Fruit fly (Drosophila melanogaster) whole organism, embryonic: ENCODE data around the gene dsx.
A peak's percentile ranks its signal among the peaks of the same experiment; 100 is the strongest.

Experiments used
- Asciz ChIP-seq: fragments of 200-800 bp; sonication (Bioruptor generic); optimal IDR thresholded peaks from 2 replicates; lab custom pipeline; 2017; ENCODE audit warnings: missing biosample characterization, mild to moderate bottlenecking, missing genetic modification characterization, missing genetic modification reagents
- B-H2 ChIP-seq: fragments of 200-800 bp; sonication (Bioruptor generic); optimal IDR thresholded peaks from 2 replicates; lab custom pipeline; 2018; ENCODE audit warnings: missing biosample characterization, mild to moderate bottlenecking, missing genetic modification characterization
- CG11723 ChIP-seq: fragments of 200-800 bp; sonication (Bioruptor generic); optimal IDR thresholded peaks from 2 replicates; lab custom pipeline; 2017; ENCODE audit warnings: missing biosample characterization, mild to moderate bottlenecking, missing genetic modification characterization
- CG13424 ChIP-seq: fragments of 200-800 bp; sonication (Bioruptor generic); optimal IDR thresholded peaks from 2 replicates; lab custom pipeline; 2019; ENCODE audit warnings: missing biosample characterization, mild to moderate bottlenecking, missing genetic modification characterization, moderate library complexity
- CG15696 ChIP-seq: fragments of 200-800 bp; sonication (Bioruptor generic); optimal IDR thresholded peaks from 2 replicates; lab custom pipeline; 2019; ENCODE audit warnings: missing biosample characterization, mild to moderate bottlenecking, missing genetic modification characterization, moderate library complexity
- CG16813 ChIP-seq: fragments of 200-800 bp; sonication (Bioruptor generic); IDR thresholded peaks from 3 replicates; pipeline ENCODE4 v1.3.6; 2022; ENCODE audit warnings: missing biosample characterization, missing genetic modification characterization; ENCODE audit not compliant: partially characterized antibody
- CG17568 ChIP-seq: fragments of 200-800 bp; sonication (Bioruptor generic); optimal IDR thresholded peaks from 2 replicates; lab custom pipeline; 2018; ENCODE audit warnings: missing biosample characterization, mild to moderate bottlenecking, missing genetic modification characterization, moderate library complexity
- CG18476 ChIP-seq: fragments of 200-800 bp; sonication (Bioruptor generic); optimal IDR thresholded peaks from 2 replicates; lab custom pipeline; 2016; ENCODE audit warnings: missing biosample characterization, mild to moderate bottlenecking, missing genetic modification characterization
- CG2678 ChIP-seq: fragments of 200-800 bp; sonication (Bioruptor generic); optimal IDR thresholded peaks from 3 replicates; lab custom pipeline; 2019; ENCODE audit warnings: missing biosample characterization, mild to moderate bottlenecking, missing genetic modification characterization, moderate library complexity
- CG3163 ChIP-seq: fragments of 200-800 bp; sonication (Bioruptor generic); optimal IDR thresholded peaks from 3 replicates; lab custom pipeline; 2016; ENCODE audit warnings: missing biosample characterization, missing genetic modification characterization
- CG4854 ChIP-seq: fragments of 200-800 bp; sonication (Bioruptor generic); optimal IDR thresholded peaks from 2 replicates; lab custom pipeline; 2016; ENCODE audit warnings: missing biosample characterization, missing genetic modification characterization, inconsistent platforms
- CG5180 ChIP-seq: fragments of 200-800 bp; sonication (Bioruptor generic); optimal IDR thresholded peaks from 3 replicates; lab custom pipeline; 2017; ENCODE audit warnings: missing biosample characterization, missing genetic modification characterization, mild to moderate bottlenecking, moderate library complexity, missing genetic modification reagents
- CG6791 ChIP-seq: fragments of 200-800 bp; sonication (Bioruptor generic); IDR thresholded peaks from 3 replicates; pipeline ENCODE4 v1.3.6; 2022; ENCODE audit warnings: missing biosample characterization, missing genetic modification characterization; ENCODE audit not compliant: partially characterized antibody
- CG6813 ChIP-seq: fragments of 200-800 bp; sonication (Bioruptor generic); optimal IDR thresholded peaks from 2 replicates; lab custom pipeline; 2017; ENCODE audit warnings: missing biosample characterization, missing genetic modification characterization, mild to moderate bottlenecking, moderate library complexity, missing genetic modification reagents
- Ets65A ChIP-seq: fragments of 200-800 bp; sonication (Bioruptor generic); peaks from one replicate; lab custom pipeline; 2016; ENCODE audit warnings: missing biosample characterization, missing genetic modification characterization
- Optix ChIP-seq: fragments of 200-800 bp; sonication (Bioruptor generic); IDR thresholded peaks from 3 replicates; pipeline ENCODE4 v1.3.6; 2022; ENCODE audit warnings: missing biosample characterization, missing genetic modification characterization
- Ssrp ChIP-seq: fragments of 200-800 bp; sonication (Bioruptor generic); optimal IDR thresholded peaks from 2 replicates; lab custom pipeline; 2018; ENCODE audit warnings: missing biosample characterization, mild to moderate bottlenecking, missing genetic modification characterization, moderate library complexity
- TFAM ChIP-seq: fragments of 200-800 bp; sonication (Bioruptor generic); optimal IDR thresholded peaks from 2 replicates; lab custom pipeline; 2017; ENCODE audit warnings: missing biosample characterization, missing genetic modification characterization, inconsistent platforms
- Vsx1 ChIP-seq: fragments of 200-800 bp; sonication (Bioruptor generic); optimal IDR thresholded peaks from 2 replicates; lab custom pipeline; 2017; ENCODE audit warnings: missing biosample characterization, mild to moderate bottlenecking, missing genetic modification characterization, missing genetic modification reagents
- ase ChIP-seq: fragments of 200-800 bp; sonication (Bioruptor generic); IDR thresholded peaks from 3 replicates; pipeline ENCODE4 v1.3.6; 2022; ENCODE audit warnings: missing biosample characterization, missing genetic modification characterization
- bbx ChIP-seq: fragments of 200-800 bp; sonication (Bioruptor generic); IDR thresholded peaks from 2 replicates; pipeline ENCODE4 v1.3.6; 2022; ENCODE audit warnings: missing biosample characterization, missing genetic modification characterization; ENCODE audit not compliant: partially characterized antibody
- chinmo ChIP-seq: fragments of 200-800 bp; sonication (Bioruptor generic); IDR thresholded peaks from 4 replicates; pipeline ENCODE4 v1.3.6; 2022; ENCODE audit warnings: missing biosample characterization, missing genetic modification characterization; ENCODE audit not compliant: partially characterized antibody
- ci ChIP-seq: fragments of 200-800 bp; sonication (Bioruptor generic); IDR thresholded peaks from 3 replicates; pipeline ENCODE4 v1.3.6; 2022; ENCODE audit warnings: missing biosample characterization, missing genetic modification characterization
- crol ChIP-seq: fragments of 200-800 bp; sonication (Bioruptor generic); IDR thresholded peaks from 2 replicates; pipeline ENCODE4 v1.3.6; 2022; ENCODE audit warnings: missing biosample characterization, missing genetic modification characterization
- cwo ChIP-seq: fragments of 200-800 bp; sonication (Bioruptor generic); optimal IDR thresholded peaks from 3 replicates; lab custom pipeline; 2017; ENCODE audit warnings: missing biosample characterization, missing genetic modification characterization, mild to moderate bottlenecking, moderate library complexity, missing genetic modification reagents
- dm ChIP-seq: fragments of 200-800 bp; sonication (Bioruptor generic); optimal IDR thresholded peaks from 3 replicates; lab custom pipeline; 2016; ENCODE audit warnings: missing biosample characterization, missing genetic modification characterization
- emc ChIP-seq: fragments of 200-800 bp; sonication (Bioruptor generic); optimal IDR thresholded peaks from 2 replicates; lab custom pipeline; 2016; ENCODE audit warnings: missing biosample characterization, missing genetic modification characterization
- grn ChIP-seq: fragments of 200-800 bp; sonication (Bioruptor generic); optimal IDR thresholded peaks from 3 replicates; lab custom pipeline; 2017; ENCODE audit warnings: missing biosample characterization, missing genetic modification characterization
- her ChIP-seq: fragments of 200-800 bp; sonication (Bioruptor generic); optimal IDR thresholded peaks from 2 replicates; lab custom pipeline; 2016; ENCODE audit warnings: missing biosample characterization, missing genetic modification characterization
- kay ChIP-seq: fragments of 200-800 bp; sonication (Bioruptor generic); optimal IDR thresholded peaks from 2 replicates; lab custom pipeline; 2016; ENCODE audit warnings: missing biosample characterization, missing genetic modification characterization
- lmd ChIP-seq: fragments of 200-800 bp; sonication (Bioruptor generic); IDR thresholded peaks from 2 replicates; pipeline ENCODE4 v1.3.6; 2022; ENCODE audit warnings: missing biosample characterization, missing genetic modification characterization
- mld ChIP-seq: fragments of 200-800 bp; sonication (Bioruptor generic); IDR thresholded peaks from 3 replicates; pipeline ENCODE4 v1.3.6; 2022; ENCODE audit warnings: missing biosample characterization, missing genetic modification characterization; ENCODE audit not compliant: partially characterized antibody
- nerfin-1 ChIP-seq: fragments of 200-800 bp; sonication (Bioruptor generic); optimal IDR thresholded peaks from 3 replicates; lab custom pipeline; 2019; ENCODE audit warnings: missing biosample characterization, mild to moderate bottlenecking, missing genetic modification characterization, moderate library complexity
- nerfin-2 ChIP-seq: fragments of 200-800 bp; sonication (Bioruptor generic); IDR thresholded peaks from 2 replicates; pipeline ENCODE4 v1.3.6; 2022; ENCODE audit warnings: missing biosample characterization, missing genetic modification characterization; ENCODE audit not compliant: partially characterized antibody
- org-1 ChIP-seq: fragments of 200-800 bp; sonication (Bioruptor generic); optimal IDR thresholded peaks from 2 replicates; lab custom pipeline; 2017; ENCODE audit warnings: missing biosample characterization, missing genetic modification characterization
- pan ChIP-seq, 4 experiments: fragments of >200 bp in 3 of 4; fragments of 200-800 bp in 1 of 4; sonication (Bioruptor generic) in 1 of 4; optimal IDR thresholded peaks in 3 of 4; IDR thresholded peaks in 1 of 4; 2 replicates each; pipeline versions ENCODE4 v1.3.6 to Lab custom; 2017 to 2022; ENCODE audit warnings: missing biosample characterization in 2 of 4, missing genetic modification characterization in 2 of 4, mixed read lengths in 1 of 4
- row ChIP-seq: fragments of 200-800 bp; sonication (Bioruptor generic); IDR thresholded peaks from 3 replicates; pipeline ENCODE4 v1.3.6; 2022; ENCODE audit warnings: missing biosample characterization, missing genetic modification characterization
- sima ChIP-seq: fragments of 200-800 bp; sonication (Bioruptor generic); optimal IDR thresholded peaks from 2 replicates; lab custom pipeline; 2016; ENCODE audit warnings: missing biosample characterization, missing genetic modification characterization
- stwl ChIP-seq: fragments of 200-800 bp; sonication (Bioruptor generic); optimal IDR thresholded peaks from 3 replicates; lab custom pipeline; 2018; ENCODE audit warnings: missing biosample characterization, mild to moderate bottlenecking, missing genetic modification characterization, moderate library complexity
- sug ChIP-seq: fragments of 200-800 bp; optimal IDR thresholded peaks from 2 replicates; lab custom pipeline; 2019; ENCODE audit warnings: missing biosample characterization, mild to moderate bottlenecking, missing genetic modification characterization, moderate library complexity
- twi ChIP-seq: fragments of 200-800 bp; optimal IDR thresholded peaks from 2 replicates; lab custom pipeline; 2019; ENCODE audit warnings: missing biosample characterization, mild to moderate bottlenecking, missing genetic modification characterization, moderate library complexity
- z ChIP-seq: fragments of 200-800 bp; sonication (Bioruptor generic); IDR thresholded peaks from 3 replicates; pipeline ENCODE4 v1.3.6; 2022; ENCODE audit warnings: missing biosample characterization, missing genetic modification characterization
- zfh1 ChIP-seq: fragments of 200-800 bp; sonication (Bioruptor generic); IDR thresholded peaks from 3 replicates; pipeline ENCODE4 v1.3.6; 2022; ENCODE audit warnings: missing biosample characterization, missing genetic modification characterization

dsx gene

dm6 chr3R:7964751-7965319 is 2.4 kb downstream of the dsx start (continued):
- TF ChIP-seq Ssrp (tag; lab: Kevin White, UChicago) (no peak), stwl (tag; lab: Kevin White, UChicago) (no peak), Optix (GFP tag; lab: Robert Waterston, UW) (no peak), CG3163 (GFP tag; lab: Kevin White, UChicago) (peak; percentile 58), CG2678 (tag; lab: Kevin White, UChicago) (no peak), twi (tag; lab: Kevin White, UChicago) (no peak), nerfin-2 (GFP tag; lab: Robert Waterston, UW) (no peak), Vsx1 (GFP tag; lab: Kevin White, UChicago) (no peak), CG6813 (GFP tag; lab: Kevin White, UChicago) (peak; percentile 33), CG16813 (GFP tag; lab: Robert Waterston, UW) (no peak), CG11723 (GFP tag; lab: Kevin White, UChicago) (no peak), crol (GFP tag; lab: Robert Waterston, UW) (peak; percentile 63; the same call in 1 of the 2 replicates), CG15696 (tag; lab: Kevin White, UChicago) (peak; percentile 13), org-1 (GFP tag; lab: Kevin White, UChicago) (no peak), TFAM (GFP tag; lab: Kevin White, UChicago) (no peak), CG4854 (GFP tag; lab: Kevin White, UChicago) (no peak), ase (no peak), her (no peak), Asciz (GFP tag; lab: Kevin White, UChicago) (peak; percentile 15), ci (GFP tag; lab: Robert Waterston, UW) (no peak), bbx (GFP tag; lab: Robert Waterston, UW) (no peak), sima (GFP tag; lab: Kevin White, UChicago) (no peak), chinmo (GFP tag; lab: Robert Waterston, UW) (peak; percentile 67; the same call in 1 of the 4 replicates), mld (GFP tag; lab: Robert Waterston, UW) (no peak), nerfin-1 (tag; lab: Kevin White, UChicago) (peak; percentile 3), kay (GFP tag; lab: Kevin White, UChicago) (peak; percentile 24), dm (GFP tag; lab: Kevin White, UChicago) (no peak), CG5180 (peak; percentile 60), z (GFP tag; lab: Robert Waterston, UW) (0 out of 3 replicates have a peak, but pooled peaks have one; percentile 14), Ets65A (no peak), CG13424 (tag; lab: Kevin White, UChicago) (no peak), CG17568 (GFP tag; lab: Kevin White, UChicago) (no peak), cwo (GFP tag; lab: Kevin White, UChicago) (peak; percentile 6), pan (optimal IDR thresholded peaks at IDR 0.05; lab: Kevin White, UChicago) (no peak), pan (GFP tag; optimal IDR thresholded peaks at IDR 0.05 in 1 of 2, IDR thresholded peaks at IDR 0.05 in 1 of 2) (no peak), grn (GFP tag; lab: Kevin White, UChicago) (peak; percentile 69), lmd (GFP tag; lab: Robert Waterston, UW) (no peak), row (0 out of 3 replicates have a peak, but pooled peaks have one; percentile 16), CG18476 (GFP tag; lab: Kevin White, UChicago) (no peak), zfh1 (GFP tag; lab: Robert Waterston, UW) (no peak), B-H2 (GFP tag; lab: Kevin White, UChicago) (no peak), sug (tag; lab: Kevin White, UChicago) (no peak), emc (no peak), CG6791 (no peak)
